Worm (Caenorhabditis elegans) whole organism, L2 larva: ENCODE results near the gene hmit-1.3.

Source experiments
- aly-2 ChIP-seq: fragments of 150-350 bp; optimal IDR thresholded peaks from 2 replicates; lab custom pipeline; 2014; ENCODE audit warnings: missing biosample characterization, missing genetic modification characterization
- elt-3 ChIP-seq: sonication (generic microtip); optimal IDR thresholded peaks from 2 replicates; lab custom pipeline; 2017; ENCODE audit warnings: missing biosample characterization, missing genetic modification characterization
- lin-13 ChIP-seq: fragments of 150-350 bp; optimal IDR thresholded peaks from 2 replicates; lab custom pipeline; 2014; ENCODE audit warnings: missing biosample characterization, missing genetic modification reagents, missing genetic modification characterization

- no peak for TF ChIP-seq aly-2 (tag; lab: Kevin White, UChicago)
- TF ChIP-seq lin-13 (GFP tag; lab: Kevin White, UChicago) = no peak
- no peak for TF ChIP-seq elt-3
Measured at ce11 chrIII:3480950-3481349, 38.5 kb downstream of the hmit-1.3 start.
